Worm (Caenorhabditis elegans) whole organism, mixed stage, embryonic: ENCODE results near the gene B0496.1.

ENCODE experiments used
- M03D4.4 ChIP-seq: sonication (generic microtip); optimal IDR thresholded peaks from 2 replicates; lab custom pipeline; 2017; ENCODE audit warnings: mild to moderate bottlenecking, missing genetic modification characterization, missing compliant biosample characterization
- bed-3 ChIP-seq: fragments of 200-800 bp; sonication (Bioruptor generic); optimal IDR thresholded peaks from 3 replicates; lab custom pipeline; 2018; ENCODE audit warnings: mild to moderate bottlenecking, missing genetic modification characterization, moderate library complexity, missing compliant biosample characterization
- ceh-39 ChIP-seq: fragments of 150-350 bp; optimal IDR thresholded peaks from 2 replicates; lab custom pipeline; 2014; ENCODE audit warnings: missing biosample characterization, missing genetic modification characterization
- ceh-43 ChIP-seq: fragments of 200-800 bp; sonication (Bioruptor generic); optimal IDR thresholded peaks from 2 replicates; lab custom pipeline; 2018; ENCODE audit warnings: mild to moderate bottlenecking, missing genetic modification characterization, moderate library complexity, missing compliant biosample characterization
- ces-1 ChIP-seq: fragments of 150-350 bp; optimal IDR thresholded peaks from 2 replicates; lab custom pipeline; 2014; ENCODE audit warnings: missing biosample characterization, missing genetic modification reagents, missing genetic modification characterization
- cnd-1 ChIP-seq: fragments of 200-800 bp; sonication (Bioruptor generic); optimal IDR thresholded peaks from 2 replicates; lab custom pipeline; 2018; ENCODE audit warnings: mild to moderate bottlenecking, missing genetic modification characterization, missing compliant biosample characterization
- drap-1 ChIP-seq: fragments of 200-800 bp; sonication (Bioruptor generic); optimal IDR thresholded peaks from 3 replicates; lab custom pipeline; 2018; ENCODE audit warnings: mild to moderate bottlenecking, missing genetic modification characterization, missing compliant biosample characterization
- elt-1 ChIP-seq: sonication (generic microtip); optimal IDR thresholded peaks from 2 replicates; lab custom pipeline; 2017; ENCODE audit warnings: missing genetic modification characterization, mild to moderate bottlenecking, missing compliant biosample characterization, antibody characterized with exemption, moderate library complexity, borderline replicate concordance; ENCODE audit not compliant: insufficient read depth
- elt-3 ChIP-seq: fragments of 150-350 bp; optimal IDR thresholded peaks from 2 replicates; lab custom pipeline; 2014; ENCODE audit warnings: missing biosample characterization, missing genetic modification characterization
- ham-2 ChIP-seq: fragments of 200-800 bp; sonication (Bioruptor generic); optimal IDR thresholded peaks from 2 replicates; lab custom pipeline; 2018; ENCODE audit warnings: mild to moderate bottlenecking, missing genetic modification characterization, missing compliant biosample characterization
- hlh-1 ChIP-seq: fragments of 150-350 bp; optimal IDR thresholded peaks from 2 replicates; lab custom pipeline; 2014; ENCODE audit warnings: missing biosample characterization, missing genetic modification reagents, missing genetic modification characterization
- lin-13 ChIP-seq: fragments of 150-350 bp; optimal IDR thresholded peaks from 2 replicates; lab custom pipeline; 2014; ENCODE audit warnings: missing biosample characterization, missing genetic modification characterization
- lsy-2 ChIP-seq: fragments of 150-350 bp; optimal IDR thresholded peaks from 2 replicates; lab custom pipeline; 2014; ENCODE audit warnings: missing biosample characterization, missing genetic modification characterization
- mep-1 ChIP-seq: fragments of 150-350 bp; optimal IDR thresholded peaks from 2 replicates; lab custom pipeline; 2017; ENCODE audit warnings: missing biosample characterization, missing genetic modification reagents, missing genetic modification characterization, inconsistent platforms
- mls-2 ChIP-seq: sonication (generic microtip); optimal IDR thresholded peaks from 2 replicates; lab custom pipeline; 2016; ENCODE audit warnings: mild to moderate bottlenecking, missing genetic modification characterization, moderate library complexity, missing compliant biosample characterization
- nhr-12 ChIP-seq: fragments of 150-350 bp; optimal IDR thresholded peaks from 2 replicates; lab custom pipeline; 2014; ENCODE audit warnings: missing biosample characterization, missing genetic modification characterization
- nhr-2 ChIP-seq: fragments of 150-350 bp; optimal IDR thresholded peaks from 2 replicates; lab custom pipeline; 2014; ENCODE audit warnings: missing biosample characterization, missing genetic modification characterization
- nhr-237 ChIP-seq: fragments of 150-350 bp; optimal IDR thresholded peaks from 2 replicates; lab custom pipeline; 2014; ENCODE audit warnings: missing biosample characterization, missing genetic modification characterization
- nhr-28 ChIP-seq: fragments of 150-350 bp; optimal IDR thresholded peaks from 2 replicates; lab custom pipeline; 2014; ENCODE audit warnings: missing biosample characterization, missing genetic modification characterization
- nhr-76 ChIP-seq: sonication (generic microtip); optimal IDR thresholded peaks from 2 replicates; lab custom pipeline; 2017; ENCODE audit warnings: missing biosample characterization, missing genetic modification characterization
- pha-4 ChIP-seq: fragments of 150-350 bp; optimal IDR thresholded peaks from 2 replicates; lab custom pipeline; 2018; ENCODE audit warnings: missing biosample characterization, missing genetic modification reagents, missing genetic modification characterization
- sem-2 ChIP-seq: fragments of 200-800 bp; sonication (Bioruptor generic); optimal IDR thresholded peaks from 2 replicates; lab custom pipeline; 2018; ENCODE audit warnings: mild to moderate bottlenecking, missing genetic modification characterization, missing compliant biosample characterization
- snpc-4 ChIP-seq: fragments of 150-350 bp; optimal IDR thresholded peaks from 2 replicates; lab custom pipeline; 2014; ENCODE audit warnings: missing biosample characterization, missing genetic modification characterization
- sptf-1 ChIP-seq: sonication (generic microtip); optimal IDR thresholded peaks from 2 replicates; lab custom pipeline; 2017; ENCODE audit warnings: mild to moderate bottlenecking, missing genetic modification characterization, moderate library complexity, missing compliant biosample characterization
- tbx-8 ChIP-seq: fragments of 200-800 bp; sonication (Bioruptor generic); optimal IDR thresholded peaks from 2 replicates; lab custom pipeline; 2018; ENCODE audit warnings: mild to moderate bottlenecking, missing genetic modification characterization, moderate library complexity, missing compliant biosample characterization
- unc-120 ChIP-seq: sonication (generic microtip); optimal IDR thresholded peaks from 2 replicates; lab custom pipeline; 2017; ENCODE audit warnings: missing genetic modification characterization, missing compliant biosample characterization; ENCODE audit not compliant: poor library complexity, severe bottlenecking
- unc-62 ChIP-seq: fragments of 150-350 bp; optimal IDR thresholded peaks from 2 replicates; lab custom pipeline; 2014; ENCODE audit warnings: missing biosample characterization, missing genetic modification reagents, missing genetic modification characterization
- zip-8 ChIP-seq: fragments of 150-350 bp; optimal IDR thresholded peaks from 2 replicates; lab custom pipeline; 2014; ENCODE audit warnings: missing biosample characterization, missing genetic modification characterization
- ztf-11 ChIP-seq: fragments of 150-350 bp; optimal IDR thresholded peaks from 2 replicates; lab custom pipeline; 2014; ENCODE audit warnings: missing biosample characterization, missing genetic modification characterization

The B0496.1 gene

ce11 chrIV:7445995-7446394 lies at the start of gene B0496.1:
Gene B0496.1 (plus strand): TSS chrIV:7446295.
- TF ChIP-seq bed-3 (GFP tag; lab: Kevin White, UChicago) (no peak), ces-1 (GFP tag; lab: Kevin White, UChicago) (no peak), ham-2 (GFP tag; lab: Kevin White, UChicago) (no peak), hlh-1 (tag; lab: Kevin White, UChicago) (no peak), mls-2 (tag; lab: Kevin White, UChicago) (no peak), ceh-39 (tag; lab: Kevin White, UChicago) (no peak), nhr-12 (tag; lab: Kevin White, UChicago) (no peak), unc-120 (tag; lab: Kevin White, UChicago) (no peak), cnd-1 (tag; lab: Kevin White, UChicago) (no peak), zip-8 (no peak), nhr-28 (tag; lab: Kevin White, UChicago) (no peak), drap-1 (GFP tag; lab: Kevin White, UChicago) (no peak), nhr-237 (tag; lab: Kevin White, UChicago) (no peak), mep-1 (no peak), sem-2 (no peak), sptf-1 (tag; lab: Kevin White, UChicago) (no peak), lin-13 (tag; lab: Kevin White, UChicago) (no peak)

ce11 chrIV:7397507-7397906 lies 48.6 kb upstream of the B0496.1 start:
- TF ChIP-seq cnd-1 (tag; lab: Kevin White, UChicago) (peak; percentile 18), sem-2 (no peak)

- TF ChIP-seq ces-1 (GFP tag; lab: Kevin White, UChicago), result peak; percentile 81
- TF ChIP-seq bed-3 (GFP tag; lab: Kevin White, UChicago), result no peak
- peak; percentile 52 for TF ChIP-seq unc-120 (tag; lab: Kevin White, UChicago)
- TF ChIP-seq mep-1, result no peak
- no peak for TF ChIP-seq unc-62 (GFP tag; lab: Kevin White, UChicago)
- peak; percentile 41 for TF ChIP-seq mls-2 (tag; lab: Kevin White, UChicago)
- TF ChIP-seq elt-3, result no peak
- TF ChIP-seq, all 35 proteins: peak for 3
Measured at ce11 chrIV:7400502-7401118, 45.5 kb upstream of the B0496.1 start.

- TF ChIP-seq tbx-8 (GFP tag; lab: Kevin White, UChicago) (no peak), bed-3 (GFP tag; lab: Kevin White, UChicago) (no peak), nhr-28 (tag; lab: Kevin White, UChicago) (no peak), ztf-11 (no peak), elt-3 (no peak), unc-120 (tag; lab: Kevin White, UChicago) (peak; percentile 90), zip-8 (no peak), mls-2 (tag; lab: Kevin White, UChicago) (peak; percentile 65), elt-1 (no peak), unc-62 (GFP tag; lab: Kevin White, UChicago) (no peak), lsy-2 (peak; percentile 19), ceh-43 (no peak), nhr-76 (tag; lab: Kevin White, UChicago) (no peak), sptf-1 (tag; lab: Kevin White, UChicago) (peak; percentile 25), snpc-4 (no peak), ces-1 (GFP tag; lab: Kevin White, UChicago) (peak; percentile 71), ceh-39 (tag; lab: Kevin White, UChicago) (no peak), nhr-237 (tag; lab: Kevin White, UChicago) (peak; percentile 24), mep-1 (peak; percentile 45), nhr-2 (tag; lab: Kevin White, UChicago) (no peak), M03D4.4 (tag; lab: Kevin White, UChicago) (no peak)
Measured at ce11 chrIV:7402077-7402476, 44.0 kb upstream of the B0496.1 start.

ce11 chrIV:7403422-7403821 lies 42.7 kb upstream of the B0496.1 start:
- TF ChIP-seq lsy-2, result no peak
- TF ChIP-seq ces-1 (GFP tag; lab: Kevin White, UChicago), result peak; percentile 74
- TF ChIP-seq pha-4 (tag; lab: Kevin White, UChicago), result no peak
- no peak for TF ChIP-seq zip-8
- no peak for TF ChIP-seq nhr-2 (tag; lab: Kevin White, UChicago)
- TF ChIP-seq ham-2 (GFP tag; lab: Kevin White, UChicago), result no peak
- no peak for TF ChIP-seq mep-1
- no peak for TF ChIP-seq unc-62 (GFP tag; lab: Kevin White, UChicago)
